Worm (Caenorhabditis elegans) whole organism, L4 larva: ENCODE data around the gene C53C11.1.

ENCODE experiments used
- nhr-111 ChIP-seq: fragments of 200-800 bp; sonication (Bioruptor generic); optimal IDR thresholded peaks from 2 replicates; lab custom pipeline; 2018; ENCODE audit warnings: mild to moderate bottlenecking, missing genetic modification characterization, missing compliant biosample characterization

C53C11.1 gene

DNA sequence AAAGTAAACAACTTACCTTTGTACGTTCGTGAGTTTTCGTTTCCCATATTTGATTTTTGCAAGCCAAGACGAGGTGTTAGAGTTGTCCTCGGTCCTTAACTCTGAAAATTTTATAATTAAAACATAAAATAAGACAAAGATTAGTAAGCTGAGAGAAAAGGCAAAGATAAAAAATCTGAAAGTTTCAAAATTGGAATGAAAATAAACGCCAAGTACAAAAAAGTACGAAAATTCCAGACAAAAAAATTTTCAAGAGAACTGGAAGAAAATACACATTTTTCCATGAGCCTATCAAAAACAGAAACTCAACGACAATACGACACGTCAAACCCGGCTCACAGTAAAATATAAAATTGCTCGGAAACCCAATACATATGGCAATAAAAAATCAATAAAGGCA lies 50.9 kb downstream of the C53C11.1 start, which contains the start of gene F10D7.5:
F10D7.5 (minus strand) TSS at position 101 of the 400 bp plus-strand sequence.
- no peak for TF ChIP-seq nhr-111
- TF ChIP-seq, all 104 proteins: peak for 0
